Fruit fly (Drosophila melanogaster): Measurements from ENCODE around the gene Cdk7.
A peak's percentile ranks its signal among the peaks of the same experiment; 100 is the strongest.

Cdk7 gene

DNA sequence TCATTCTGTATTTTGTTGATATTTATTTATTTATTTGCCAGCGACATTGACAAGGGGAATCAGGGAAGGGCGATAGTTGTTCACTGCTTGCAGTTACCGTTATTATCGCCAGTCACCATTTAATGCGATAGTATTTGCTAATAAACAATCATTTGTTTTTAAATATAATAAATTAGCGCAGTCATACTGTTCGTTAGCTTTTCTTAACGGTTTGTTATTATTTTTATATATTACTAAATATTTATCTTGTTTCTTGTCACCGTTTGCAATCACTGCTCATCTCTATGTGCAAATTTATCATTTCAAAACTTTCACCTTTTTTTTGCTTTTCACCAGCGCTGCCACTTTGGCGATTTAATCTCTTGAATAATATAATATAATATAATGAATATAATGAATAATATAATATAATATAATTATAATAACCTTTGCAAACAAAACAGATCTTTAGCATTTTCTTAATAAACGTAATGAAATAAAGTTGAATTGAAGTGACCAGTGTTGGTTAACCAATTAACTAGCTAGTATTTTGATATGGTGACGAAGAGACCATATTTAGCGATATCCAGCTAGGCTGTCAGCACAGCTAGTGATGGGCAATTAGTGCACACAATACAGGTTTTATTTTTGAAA, 20.6 kb upstream of the Cdk7 start, which contains the start of the genes CG3309 and XRCC1:
TSS of gene CG3309 (minus strand) at position 82 of the 633 bp plus-strand sequence.
TSS of gene XRCC1 (plus strand) at position 611 of the 633 bp plus-strand sequence.
- TF ChIP-seq dsf (GFP tag; optimal IDR thresholded peaks at IDR 0.05; ENCODE audit: borderline replicate concordance), result peak; percentile 10
- peak; percentile 4 for TF ChIP-seq dmrt93B (GFP tag; optimal IDR thresholded peaks at IDR 0.05)
- no peak for TF ChIP-seq jim (GFP tag; optimal IDR thresholded peaks at IDR 0.05)
- no peak for TF ChIP-seq Hnf4 (GFP tag; optimal IDR thresholded peaks at IDR 0.05)
- TF ChIP-seq woc (GFP tag; optimal IDR thresholded peaks at IDR 0.05), result peak; percentile 80
- peak; percentile 7 for TF ChIP-seq Hr83 (GFP tag; optimal IDR thresholded peaks at IDR 0.05; ENCODE audit: poor library complexity, severe bottlenecking)
- TF ChIP-seq h (GFP tag; optimal IDR thresholded peaks at IDR 0.05), result peak; percentile 30
- TF ChIP-seq rgr (GFP tag; optimal IDR thresholded peaks at IDR 0.05), result peak; percentile 57
- peak; percentile 10 for TF ChIP-seq CG9705 (GFP tag; optimal IDR thresholded peaks at IDR 0.05)
- TF ChIP-seq usp (GFP tag; optimal IDR thresholded peaks at IDR 0.05), result no peak
- no peak for TF ChIP-seq Hr78 (GFP tag; optimal IDR thresholded peaks at IDR 0.05)
- TF ChIP-seq fru (GFP tag; optimal IDR thresholded peaks at IDR 0.05), result peak; percentile 25
- no peak for TF ChIP-seq Dfd (GFP tag; optimal IDR thresholded peaks at IDR 0.05)
- no peak for TF ChIP-seq CG32264 (GFP tag; optimal IDR thresholded peaks at IDR 0.05)
- TF ChIP-seq Sp1 (GFP tag; optimal IDR thresholded peaks at IDR 0.05), result peak; percentile 32
- peak in 1 of 2 experiments; percentile 61 for TF ChIP-seq foxo (GFP tag; optimal IDR thresholded peaks at IDR 0.05)
- TF ChIP-seq CrebA (GFP tag; optimal IDR thresholded peaks at IDR 0.05; ENCODE audit: borderline replicate concordance), result no peak
- TF ChIP-seq OdsH (GFP tag; optimal IDR thresholded peaks at IDR 0.05), result peak; percentile 15
- no peak for TF ChIP-seq Vsx2 (GFP tag; optimal IDR thresholded peaks at IDR 0.05; ENCODE audit: partially characterized antibody)
- TF ChIP-seq GATAd (GFP tag; optimal IDR thresholded peaks at IDR 0.05), result no peak
- peak; percentile 20 for TF ChIP-seq sage (GFP tag; optimal IDR thresholded peaks at IDR 0.05)
- peak; percentile 15 for TF ChIP-seq psq (GFP tag; optimal IDR thresholded peaks at IDR 0.05)
- no peak for TF ChIP-seq br (GFP tag; optimal IDR thresholded peaks at IDR 0.05)
- peak; percentile 52 for TF ChIP-seq HLH106 (tag; optimal IDR thresholded peaks at IDR 0.05)
- peak; percentile 1 for TF ChIP-seq ey (GFP tag; optimal IDR thresholded peaks at IDR 0.05)
- TF ChIP-seq N (GFP tag; optimal IDR thresholded peaks at IDR 0.05), result no peak
- TF ChIP-seq Rel (GFP tag; optimal IDR thresholded peaks at IDR 0.05), result no peak
- TF ChIP-seq Rel (tag; optimal IDR thresholded peaks at IDR 0.05), result peak; percentile 62
- peak; percentile 97 for TF ChIP-seq Myc (optimal IDR thresholded peaks at IDR 0.05)

DNA sequence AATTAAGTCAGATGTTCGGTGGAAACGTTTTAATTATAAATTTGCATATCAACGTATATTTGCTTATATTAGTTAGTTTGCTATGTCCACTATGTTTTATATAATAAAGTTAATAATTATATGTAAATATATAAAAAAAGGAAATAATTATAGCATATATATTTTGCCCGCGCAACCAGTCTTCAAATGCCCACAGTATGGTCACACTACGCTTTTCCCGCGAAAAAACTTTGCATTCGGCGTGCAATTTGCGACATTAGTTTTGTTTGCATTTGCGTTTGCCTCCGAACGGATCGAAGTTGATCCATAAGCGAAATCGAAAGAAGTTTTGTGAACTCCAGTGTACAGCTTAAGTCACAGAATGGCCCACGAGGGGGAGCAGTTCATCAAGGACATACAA, 14.9 kb upstream of the Cdk7 start, which contains the start of gene Mcm3:
TSS of gene Mcm3 (plus strand) at position 220 of the 400 bp plus-strand sequence.
- no peak for TF ChIP-seq Vsx2 (GFP tag; optimal IDR thresholded peaks at IDR 0.05; ENCODE audit: partially characterized antibody)
- no peak for TF ChIP-seq usp (GFP tag; optimal IDR thresholded peaks at IDR 0.05)
- no peak for TF ChIP-seq CG9705 (GFP tag; optimal IDR thresholded peaks at IDR 0.05)

DNA sequence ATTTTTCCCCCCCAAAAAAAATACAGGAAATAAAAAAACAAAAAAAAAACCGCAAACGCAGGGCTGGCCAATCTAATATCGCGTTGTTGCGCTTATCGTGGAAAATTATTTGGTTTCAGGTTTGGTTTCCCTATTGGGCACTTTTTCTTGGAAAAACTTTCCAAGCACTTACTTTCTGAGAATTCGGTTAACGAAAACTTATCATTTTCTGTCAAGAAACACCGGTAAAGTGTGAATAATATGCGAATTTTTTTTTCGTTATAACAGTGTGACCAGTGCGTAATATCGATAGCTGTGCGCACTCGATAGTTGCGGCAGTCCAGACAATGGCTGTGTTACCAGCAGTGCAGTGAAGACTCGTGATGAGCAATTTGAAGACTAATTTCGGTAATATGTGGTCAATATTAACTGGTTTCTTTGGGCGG, 13.7 kb upstream of the Cdk7 start, which contains the start of gene Rnp4F:
TSS of gene Rnp4F (minus strand) at position 238 of the 425 bp plus-strand sequence.
- TF ChIP-seq ey (GFP tag; optimal IDR thresholded peaks at IDR 0.05), result peak; percentile 67
- no peak for TF ChIP-seq Abd-B (GFP tag; optimal IDR thresholded peaks at IDR 0.05)
- TF ChIP-seq psq (GFP tag; optimal IDR thresholded peaks at IDR 0.05), result peak; percentile 60
- peak; percentile 70 for TF ChIP-seq h (GFP tag; optimal IDR thresholded peaks at IDR 0.05)
- TF ChIP-seq HLH106 (tag; optimal IDR thresholded peaks at IDR 0.05), result peak; percentile 74
- TF ChIP-seq N (GFP tag; optimal IDR thresholded peaks at IDR 0.05), result peak; percentile 86
- peak; percentile 87 for TF ChIP-seq woc (GFP tag; optimal IDR thresholded peaks at IDR 0.05)
- TF ChIP-seq Myc (optimal IDR thresholded peaks at IDR 0.05), result no peak
- no peak for TF ChIP-seq dl (GFP tag; optimal IDR thresholded peaks at IDR 0.05; ENCODE audit: insufficient read depth in 1 of 2, partially characterized antibody in 2 of 2)
- no peak for TF ChIP-seq Rel (GFP tag; optimal IDR thresholded peaks at IDR 0.05)
- TF ChIP-seq Rel (tag; optimal IDR thresholded peaks at IDR 0.05), result peak; percentile 47
- TF ChIP-seq br (GFP tag; optimal IDR thresholded peaks at IDR 0.05), result no peak
- TF ChIP-seq CrebA (GFP tag; optimal IDR thresholded peaks at IDR 0.05; ENCODE audit: borderline replicate concordance), result no peak
- peak; percentile 9 for TF ChIP-seq GATAd (GFP tag; optimal IDR thresholded peaks at IDR 0.05)
- peak; percentile 74 for TF ChIP-seq Sp1 (GFP tag; optimal IDR thresholded peaks at IDR 0.05)
- TF ChIP-seq Jra (GFP tag; optimal IDR thresholded peaks at IDR 0.05), result no peak
- TF ChIP-seq jim (GFP tag; optimal IDR thresholded peaks at IDR 0.05), result peak; percentile 5
- peak; percentile 72 for TF ChIP-seq CG9705 (GFP tag; optimal IDR thresholded peaks at IDR 0.05)
- no peak for TF ChIP-seq lola (GFP tag; optimal IDR thresholded peaks at IDR 0.05)
- peak; percentile 41 for TF ChIP-seq OdsH (GFP tag; optimal IDR thresholded peaks at IDR 0.05)
- TF ChIP-seq Mio (GFP tag; optimal IDR thresholded peaks at IDR 0.05), result no peak
- TF ChIP-seq Hr83 (GFP tag; optimal IDR thresholded peaks at IDR 0.05; ENCODE audit: poor library complexity, severe bottlenecking), result peak; percentile 51
- no peak for TF ChIP-seq brk (GFP tag; optimal IDR thresholded peaks at IDR 0.05)
- TF ChIP-seq Dif (GFP tag; optimal IDR thresholded peaks at IDR 0.05; ENCODE audit: partially characterized antibody), result no peak
- TF ChIP-seq dmrt93B (GFP tag; optimal IDR thresholded peaks at IDR 0.05), result peak; percentile 69
- TF ChIP-seq sv (GFP tag; optimal IDR thresholded peaks at IDR 0.05), result peak; percentile 42
- TF ChIP-seq rgr (GFP tag; optimal IDR thresholded peaks at IDR 0.05), result peak; percentile 68
- TF ChIP-seq foxo (GFP tag; optimal IDR thresholded peaks at IDR 0.05), result peak in 1 of 2 experiments; percentile 73
- TF ChIP-seq CG32264 (GFP tag; optimal IDR thresholded peaks at IDR 0.05), result no peak

Data from whole organism, wandering third instar larva.